Worm (Caenorhabditis elegans): ENCODE measurements around the gene C33D3.3.

The C33D3.3 gene

ce11 chrX:10524483-10524948, 39.4 kb downstream of the C33D3.3 start, which contains the start of the genes mboa-7 and git-1:
TSS of gene mboa-7 (minus strand) at chrX:10524565.
TSS of gene git-1 (plus strand) at chrX:10524898.
- TF ChIP-seq lin-13 (GFP tag; optimal IDR thresholded peaks at IDR 0.05) (peak; percentile 47), egl-27 (tag; optimal IDR thresholded peaks at IDR 0.05) (peak; percentile 6), ZK546.5 (tag; optimal IDR thresholded peaks at IDR 0.05) (no peak), mbf-1 (tag; optimal IDR thresholded peaks at IDR 0.05) (no peak), unc-39 (tag; optimal IDR thresholded peaks at IDR 0.05) (no peak), nhr-10 (tag; optimal IDR thresholded peaks at IDR 0.05) (no peak), fos-1 (tag; optimal IDR thresholded peaks at IDR 0.05) (peak; percentile 53), mab-5 (tag; optimal IDR thresholded peaks at IDR 0.05) (peak; percentile 26), crh-2 (tag; optimal IDR thresholded peaks at IDR 0.05) (peak; percentile 59), Y55F3AM.14 (GFP tag; optimal IDR thresholded peaks at IDR 0.05) (no peak), nhr-77 (tag; optimal IDR thresholded peaks at IDR 0.05) (no peak), lin-39 (tag; optimal IDR thresholded peaks at IDR 0.05) (no peak), elt-3 (tag; optimal IDR thresholded peaks at IDR 0.05) (no peak), alr-1 (tag; optimal IDR thresholded peaks at IDR 0.05) (no peak), ceh-16 (tag; optimal IDR thresholded peaks at IDR 0.05) (peak; percentile 29), ceh-82 (tag; optimal IDR thresholded peaks at IDR 0.05) (no peak), blmp-1 (tag; optimal IDR thresholded peaks at IDR 0.05; ENCODE audit: insufficient read depth) (no peak), nhr-12 (tag; optimal IDR thresholded peaks at IDR 0.05) (no peak), sma-3 (GFP tag; optimal IDR thresholded peaks at IDR 0.05) (peak; percentile 73), skn-1 (tag; optimal IDR thresholded peaks at IDR 0.05) (no peak), ztf-4 (tag; optimal IDR thresholded peaks at IDR 0.05) (no peak), C34F6.9 (tag; optimal IDR thresholded peaks at IDR 0.05) (peak; percentile 42), unc-55 (GFP tag; optimal IDR thresholded peaks at IDR 0.05) (peak; percentile 68), unc-62 (GFP tag; optimal IDR thresholded peaks at IDR 0.05) (no peak), sma-9 (GFP tag; optimal IDR thresholded peaks at IDR 0.05) (peak; percentile 77), sma-9 (tag; optimal IDR thresholded peaks at IDR 0.05) (no peak), nhr-129 (tag; optimal IDR thresholded peaks at IDR 0.05) (peak; percentile 68), dmd-4 (tag; optimal IDR thresholded peaks at IDR 0.05) (no peak), nhr-21 (tag; optimal IDR thresholded peaks at IDR 0.05) (peak; percentile 40), nhr-25 (tag; optimal IDR thresholded peaks at IDR 0.05) (no peak), lsy-2 (tag; optimal IDR thresholded peaks at IDR 0.05) (peak in 1 of 2 experiments; percentile 66), sem-4 (tag; optimal IDR thresholded peaks at IDR 0.05) (peak; percentile 43), mdl-1 (tag; optimal IDR thresholded peaks at IDR 0.05) (peak in 1 of 2 experiments; percentile 15), aly-2 (tag; optimal IDR thresholded peaks at IDR 0.05) (no peak), ztf-1 (GFP tag; conservative IDR thresholded peaks at IDR 0.05) (no peak), snpc-4 (tag; optimal IDR thresholded peaks at IDR 0.05) (no peak), gmeb-1 (tag; optimal IDR thresholded peaks at IDR 0.05) (peak; percentile 57), nhr-23 (tag; optimal IDR thresholded peaks at IDR 0.05) (no peak), zag-1 (tag; optimal IDR thresholded peaks at IDR 0.05) (no peak), lin-11 (tag; optimal IDR thresholded peaks at IDR 0.05) (peak; percentile 40), nhr-6 (tag; optimal IDR thresholded peaks at IDR 0.05) (no peak), nhr-11 (tag; optimal IDR thresholded peaks at IDR 0.05) (no peak), ama-1 (optimal IDR thresholded peaks at IDR 0.05) (no peak), F13H6.1 (tag; optimal IDR thresholded peaks at IDR 0.05) (peak; percentile 56), ztf-11 (tag; optimal IDR thresholded peaks at IDR 0.05) (no peak), nhr-237 (tag; optimal IDR thresholded peaks at IDR 0.05) (no peak), peb-1 (tag; optimal IDR thresholded peaks at IDR 0.05) (no peak), elt-1 (tag; optimal IDR thresholded peaks at IDR 0.05) (no peak), R02D3.7 (tag; optimal IDR thresholded peaks at IDR 0.05) (no peak)

All from whole organism, L2 larva.